Fruit fly (Drosophila melanogaster): ENCODE data around the gene Jhbp15.

Gene Jhbp15

dm6 chr3R:21045742-21046141, 5.0 kb downstream of the Jhbp15 start, which contains the start of gene CG31189:
TSS of gene CG31189 (minus strand) at chr3R:21045842.
- no peak for TF ChIP-seq HLH106 (tag; optimal IDR thresholded peaks at IDR 0.05)
- TF ChIP-seq Jra (GFP tag; optimal IDR thresholded peaks at IDR 0.05), result no peak
- TF ChIP-seq dl (GFP tag; optimal IDR thresholded peaks at IDR 0.05; ENCODE audit: insufficient read depth in 1 of 2, partially characterized antibody in 2 of 2), result no peak
- no peak for TF ChIP-seq Abd-B (GFP tag; optimal IDR thresholded peaks at IDR 0.05)
- TF ChIP-seq brk (GFP tag; optimal IDR thresholded peaks at IDR 0.05), result no peak
- TF ChIP-seq br (GFP tag; optimal IDR thresholded peaks at IDR 0.05), result no peak
- no peak for TF ChIP-seq fru (GFP tag; optimal IDR thresholded peaks at IDR 0.05)
- TF ChIP-seq Hnf4 (GFP tag; optimal IDR thresholded peaks at IDR 0.05), result no peak
- TF ChIP-seq Myc (optimal IDR thresholded peaks at IDR 0.05), result no peak
- TF ChIP-seq woc (GFP tag; optimal IDR thresholded peaks at IDR 0.05), result no peak
- TF ChIP-seq Dfd (GFP tag; optimal IDR thresholded peaks at IDR 0.05), result no peak
- no peak for TF ChIP-seq CrebA (GFP tag; optimal IDR thresholded peaks at IDR 0.05; ENCODE audit: borderline replicate concordance)
- TF ChIP-seq Rel (GFP tag; optimal IDR thresholded peaks at IDR 0.05), result no peak
- no peak for TF ChIP-seq Rel (tag; optimal IDR thresholded peaks at IDR 0.05)
- no peak for TF ChIP-seq Vsx2 (GFP tag; optimal IDR thresholded peaks at IDR 0.05; ENCODE audit: partially characterized antibody)
- no peak for TF ChIP-seq Hr78 (GFP tag; optimal IDR thresholded peaks at IDR 0.05)
- TF ChIP-seq pan (optimal IDR thresholded peaks at IDR 0.05), result no peak
- TF ChIP-seq dmrt93B (GFP tag; optimal IDR thresholded peaks at IDR 0.05), result no peak
- TF ChIP-seq CG32264 (GFP tag; optimal IDR thresholded peaks at IDR 0.05), result no peak
- no peak for TF ChIP-seq dsf (GFP tag; optimal IDR thresholded peaks at IDR 0.05; ENCODE audit: borderline replicate concordance)
- no peak for TF ChIP-seq h (GFP tag; optimal IDR thresholded peaks at IDR 0.05)

DNA sequence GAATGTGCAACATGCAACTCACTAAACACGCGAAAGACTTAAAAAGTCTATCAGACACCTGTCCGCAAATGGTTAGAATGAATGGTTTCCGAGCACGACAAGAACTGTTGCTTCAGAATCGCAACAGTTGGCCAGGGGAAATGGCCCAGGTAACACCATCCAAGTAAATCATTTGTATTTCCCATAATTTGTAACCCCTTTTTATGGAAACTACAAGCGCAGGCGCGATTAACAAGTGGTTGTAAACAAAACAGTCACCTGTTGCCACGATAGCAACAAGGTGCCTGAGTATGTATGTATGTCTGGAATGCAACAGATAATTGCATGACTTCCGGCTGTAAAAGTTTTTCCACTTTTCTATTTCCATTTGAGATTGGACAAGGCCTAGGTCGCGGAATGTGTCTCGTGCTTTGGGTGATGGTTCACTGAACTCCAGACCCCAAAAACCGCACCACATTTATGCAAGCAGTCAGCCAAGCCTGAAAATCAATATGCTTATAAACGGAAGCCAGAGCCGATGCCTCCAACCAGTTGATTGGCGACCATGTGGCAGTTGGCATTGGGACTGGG, 7.1 kb downstream of the Jhbp15 start, which contains the start of gene CG12278:
TSS of gene CG12278 (plus strand) at position 520 of the 570 bp plus-strand sequence.
- TF ChIP-seq Jra (GFP tag; optimal IDR thresholded peaks at IDR 0.05) (no peak), Dfd (GFP tag; optimal IDR thresholded peaks at IDR 0.05) (no peak), Dif (GFP tag; optimal IDR thresholded peaks at IDR 0.05; ENCODE audit: partially characterized antibody) (no peak), psq (GFP tag; optimal IDR thresholded peaks at IDR 0.05) (no peak), ey (GFP tag; optimal IDR thresholded peaks at IDR 0.05) (no peak), usp (GFP tag; optimal IDR thresholded peaks at IDR 0.05) (no peak), pan (optimal IDR thresholded peaks at IDR 0.05) (no peak), Mio (GFP tag; optimal IDR thresholded peaks at IDR 0.05) (no peak), br (GFP tag; optimal IDR thresholded peaks at IDR 0.05) (no peak), foxo (GFP tag; optimal IDR thresholded peaks at IDR 0.05) (no peak), Hr78 (GFP tag; optimal IDR thresholded peaks at IDR 0.05) (no peak), Myc (optimal IDR thresholded peaks at IDR 0.05) (no peak), jim (GFP tag; optimal IDR thresholded peaks at IDR 0.05) (no peak), CG32264 (GFP tag; optimal IDR thresholded peaks at IDR 0.05) (no peak), lola (GFP tag; optimal IDR thresholded peaks at IDR 0.05) (no peak), sv (GFP tag; optimal IDR thresholded peaks at IDR 0.05) (no peak), dmrt93B (GFP tag; optimal IDR thresholded peaks at IDR 0.05) (no peak), Abd-B (GFP tag; optimal IDR thresholded peaks at IDR 0.05) (no peak)

dm6 chr3R:21042399-21042798, 8.4 kb downstream of the Jhbp15 start, which contains the start of gene Dhc93AB:
TSS of gene Dhc93AB (minus strand) at chr3R:21042499.
- TF ChIP-seq N (GFP tag; optimal IDR thresholded peaks at IDR 0.05) (no peak), Sp1 (GFP tag; optimal IDR thresholded peaks at IDR 0.05) (no peak), GATAd (GFP tag; optimal IDR thresholded peaks at IDR 0.05) (no peak), dmrt93B (GFP tag; optimal IDR thresholded peaks at IDR 0.05) (no peak), CrebA (GFP tag; optimal IDR thresholded peaks at IDR 0.05; ENCODE audit: borderline replicate concordance) (no peak), OdsH (GFP tag; optimal IDR thresholded peaks at IDR 0.05) (no peak), woc (GFP tag; optimal IDR thresholded peaks at IDR 0.05) (no peak), CG32264 (GFP tag; optimal IDR thresholded peaks at IDR 0.05) (no peak), rgr (GFP tag; optimal IDR thresholded peaks at IDR 0.05) (no peak), foxo (GFP tag; optimal IDR thresholded peaks at IDR 0.05) (no peak), psq (GFP tag; optimal IDR thresholded peaks at IDR 0.05) (no peak), pan (optimal IDR thresholded peaks at IDR 0.05) (no peak), tai (GFP tag; optimal IDR thresholded peaks at IDR 0.05) (no peak), jim (GFP tag; optimal IDR thresholded peaks at IDR 0.05) (no peak), Rel (GFP tag; optimal IDR thresholded peaks at IDR 0.05) (no peak), Rel (tag; optimal IDR thresholded peaks at IDR 0.05) (no peak), dl (GFP tag; optimal IDR thresholded peaks at IDR 0.05; ENCODE audit: insufficient read depth in 1 of 2, partially characterized antibody in 2 of 2) (no peak), Dfd (GFP tag; optimal IDR thresholded peaks at IDR 0.05) (no peak)

Measured in whole organism, wandering third instar larva.